Worm (Caenorhabditis elegans) whole organism, early embryonic: Measurements from ENCODE around the gene tag-244.
A peak's percentile ranks its signal among the peaks of the same experiment; 100 is the strongest.

Experiments
- B0310.2 ChIP-seq: sonication (generic microtip); optimal IDR thresholded peaks from 2 replicates; lab custom pipeline; 2016; ENCODE audit warnings: mild to moderate bottlenecking, missing genetic modification characterization, missing compliant biosample characterization
- F13C5.2 ChIP-seq: sonication (generic microtip); optimal IDR thresholded peaks from 2 replicates; lab custom pipeline; 2017; ENCODE audit warnings: mild to moderate bottlenecking, missing genetic modification characterization, inconsistent platforms, missing compliant biosample characterization
- aly-1 ChIP-seq: sonication (generic microtip); optimal IDR thresholded peaks from 2 replicates; lab custom pipeline; 2016; ENCODE audit warnings: missing genetic modification characterization, missing compliant biosample characterization
- ama-1 ChIP-seq: fragments of 150-350 bp; optimal IDR thresholded peaks from 2 replicates; lab custom pipeline; 2014
- ceh-13 ChIP-seq: fragments of 200-800 bp; sonication (Bioruptor generic); optimal IDR thresholded peaks from 2 replicates; lab custom pipeline; 2018; ENCODE audit warnings: mild to moderate bottlenecking, missing genetic modification characterization, missing compliant biosample characterization
- ceh-36 ChIP-seq: sonication (generic microtip); optimal IDR thresholded peaks from 2 replicates; lab custom pipeline; 2016; ENCODE audit warnings: missing genetic modification characterization, inconsistent platforms, missing compliant biosample characterization
- ets-7 ChIP-seq: sonication (generic microtip); optimal IDR thresholded peaks from 2 replicates; lab custom pipeline; 2016; ENCODE audit warnings: missing genotype, missing genetic modification characterization, missing compliant biosample characterization
- flt-1 ChIP-seq: fragments of 200-800 bp; sonication (Bioruptor generic); IDR thresholded peaks from 2 replicates; pipeline ENCODE4 v1.3.6; 2022; ENCODE audit warnings: missing genetic modification characterization, missing compliant biosample characterization
- hmbx-1 ChIP-seq: sonication (generic microtip); optimal IDR thresholded peaks from 2 replicates; lab custom pipeline; 2016; ENCODE audit warnings: mild to moderate bottlenecking, missing genetic modification characterization, missing compliant biosample characterization
- hmg-4 ChIP-seq: fragments of 200-800 bp; sonication (Bioruptor generic); optimal IDR thresholded peaks from 2 replicates; lab custom pipeline; 2018; ENCODE audit warnings: mild to moderate bottlenecking, missing genetic modification characterization, missing compliant biosample characterization
- hnd-1 ChIP-seq: sonication (generic microtip); optimal IDR thresholded peaks from 2 replicates; lab custom pipeline; 2016; ENCODE audit warnings: missing genetic modification characterization, missing compliant biosample characterization
- pes-1 ChIP-seq: fragments of 200-800 bp; sonication (Bioruptor generic); IDR thresholded peaks from 2 replicates; pipeline ENCODE4 v1.3.6; 2022; ENCODE audit warnings: missing genetic modification reagents, missing genetic modification characterization, missing compliant biosample characterization
- scrt-1 ChIP-seq: fragments of 200-800 bp; sonication (Bioruptor generic); IDR thresholded peaks from 2 replicates; pipeline ENCODE4 v1.3.6; 2022; ENCODE audit warnings: missing genetic modification characterization, missing compliant biosample characterization
- sea-1 ChIP-seq: fragments of 200-800 bp; sonication (Bioruptor generic); conservative IDR thresholded peaks from 2 replicates; pipeline ENCODE4 v1.3.6; 2022; ENCODE audit warnings: missing genetic modification characterization, missing compliant biosample characterization
- tbx-11 ChIP-seq: fragments of 200-800 bp; sonication (Bioruptor generic); IDR thresholded peaks from 2 replicates; pipeline ENCODE4 v1.3.6; 2022; ENCODE audit warnings: missing genetic modification characterization, missing compliant biosample characterization
- tbx-37 ChIP-seq: fragments of 200-800 bp; sonication (Bioruptor generic); conservative IDR thresholded peaks from 2 replicates; pipeline ENCODE4 v1.3.6; 2022; ENCODE audit warnings: missing genetic modification reagents, missing genetic modification characterization, missing compliant biosample characterization
- tra-4 ChIP-seq: sonication (generic microtip); optimal IDR thresholded peaks from 2 replicates; lab custom pipeline; 2017; ENCODE audit warnings: missing genetic modification characterization, missing compliant biosample characterization

The tag-244 gene

ce11 chrIV:1523418-1523817, 27.3 kb upstream of the tag-244 start, which contains the start of gene K03H6.1:
Gene K03H6.1, plus strand, starts transcription at chrIV:1523718.
- no peak for TF ChIP-seq tbx-37 (GFP tag; lab: Robert Waterston, UW)
- TF ChIP-seq ceh-13 (GFP tag; lab: Kevin White, UChicago): no peak

ce11 chrIV:1536316-1536715, 14.4 kb upstream of the tag-244 start, which contains the start of gene K03H6.5:
Gene K03H6.5, minus strand, starts transcription at chrIV:1536416.
- no peak for TF ChIP-seq hnd-1 (tag; lab: Kevin White, UChicago)
- TF ChIP-seq ceh-13 (GFP tag; lab: Kevin White, UChicago): no peak
- no peak for TF ChIP-seq tbx-11
- no peak for TF ChIP-seq ets-7 (tag; lab: Kevin White, UChicago)

ce11 chrIV:1547129-1547528, 3.5 kb upstream of the tag-244 start:
- no peak for TF ChIP-seq ceh-36
- TF ChIP-seq pes-1 (GFP tag; lab: Robert Waterston, UW): no peak
- TF ChIP-seq aly-1: no peak

ce11 chrIV:1548457-1548861, 2.2 kb upstream of the tag-244 start, which contains the start of gene col-107:
Gene col-107, plus strand, starts transcription at chrIV:1548721.
- TF ChIP-seq ceh-36 (no peak), hmg-4 (GFP tag; lab: Kevin White, UChicago) (no peak), aly-1 (no peak), flt-1 (GFP tag; lab: Robert Waterston, UW) (no peak), ets-7 (tag; lab: Kevin White, UChicago) (no peak), hmbx-1 (no peak), scrt-1 (no peak), ceh-13 (GFP tag; lab: Kevin White, UChicago) (no peak), tbx-37 (GFP tag; lab: Robert Waterston, UW) (no peak), hnd-1 (tag; lab: Kevin White, UChicago) (no peak), ama-1 (lab: Kevin White, UChicago) (no peak), B0310.2 (tag; lab: Kevin White, UChicago) (no peak), pes-1 (GFP tag; lab: Robert Waterston, UW) (no peak), F13C5.2 (tag; lab: Kevin White, UChicago) (no peak), tbx-11 (no peak)

ce11 chrIV:1549095-1550093, 1.3 kb upstream of the tag-244 start:
- TF ChIP-seq scrt-1 (no peak), aly-1 (peak; percentile 1), F13C5.2 (tag; lab: Kevin White, UChicago) (no peak), sea-1 (no peak), tbx-11 (no peak), ceh-36 (no peak), hmg-4 (GFP tag; lab: Kevin White, UChicago) (no peak)

- no peak for TF ChIP-seq ama-1 (lab: Kevin White, UChicago)
- TF ChIP-seq hnd-1 (tag; lab: Kevin White, UChicago): no peak
- no peak for TF ChIP-seq flt-1 (GFP tag; lab: Robert Waterston, UW)
- TF ChIP-seq pes-1 (GFP tag; lab: Robert Waterston, UW): no peak
- TF ChIP-seq tra-4 (tag; lab: Kevin White, UChicago): no peak
- TF ChIP-seq hmbx-1: no peak
Measured at ce11 chrIV:1550131-1550530, 547 bp upstream of the tag-244 start, which contains the start of gene C34H4.5. Gene C34H4.5, minus strand, starts transcription at chrIV:1550231.

ce11 chrIV:1553195-1553918, 2.7 kb downstream of the tag-244 start, which contains the start of gene C34H4.2:
Gene C34H4.2, plus strand, starts transcription at chrIV:1553752.
- TF ChIP-seq ets-7 (tag; lab: Kevin White, UChicago): no peak
- no peak for TF ChIP-seq ceh-36
- no peak for TF ChIP-seq hmg-4 (GFP tag; lab: Kevin White, UChicago)
- no peak for TF ChIP-seq flt-1 (GFP tag; lab: Robert Waterston, UW)
- no peak for TF ChIP-seq ama-1 (lab: Kevin White, UChicago)
- no peak for TF ChIP-seq F13C5.2 (tag; lab: Kevin White, UChicago)
- TF ChIP-seq sea-1: no peak
- TF ChIP-seq tbx-37 (GFP tag; lab: Robert Waterston, UW): no peak
- TF ChIP-seq pes-1 (GFP tag; lab: Robert Waterston, UW): no peak

ce11 chrIV:1555021-1555720, 4.5 kb downstream of the tag-244 start, which contains the start of gene C34H4.1:
Gene C34H4.1, plus strand, starts transcription at chrIV:1555579.
- TF ChIP-seq ets-7 (tag; lab: Kevin White, UChicago) (no peak), sea-1 (no peak), ceh-13 (GFP tag; lab: Kevin White, UChicago) (no peak), flt-1 (GFP tag; lab: Robert Waterston, UW) (no peak), ceh-36 (no peak), pes-1 (GFP tag; lab: Robert Waterston, UW) (no peak), hmbx-1 (no peak), hnd-1 (tag; lab: Kevin White, UChicago) (no peak), tra-4 (tag; lab: Kevin White, UChicago) (no peak), tbx-37 (GFP tag; lab: Robert Waterston, UW) (no peak), tbx-11 (no peak), hmg-4 (GFP tag; lab: Kevin White, UChicago) (no peak), ama-1 (lab: Kevin White, UChicago) (no peak), F13C5.2 (tag; lab: Kevin White, UChicago) (no peak), scrt-1 (no peak), B0310.2 (tag; lab: Kevin White, UChicago) (no peak), aly-1 (no peak)
